Fruit fly (Drosophila melanogaster): ENCODE measurements around the gene Hmgcr.

The Hmgcr gene

dm6 chr3R:23721936-23722335, 11.2 kb upstream of the Hmgcr start (continued):
- no peak for TF ChIP-seq CG17385 (GFP tag; optimal IDR thresholded peaks at IDR 0.05)
- TF ChIP-seq eve (GFP tag; optimal IDR thresholded peaks at IDR 0.05): peak in 1 of 2 experiments; percentile 31
- TF ChIP-seq wdn (GFP tag; IDR thresholded peaks at IDR 0.05): no peak
- no peak for TF ChIP-seq CG6689 (GFP tag; IDR thresholded peaks at IDR 0.05)
- no peak for TF ChIP-seq dati (GFP tag; IDR thresholded peaks at IDR 0.05)
- peak; percentile 2 for TF ChIP-seq CG3281 (GFP tag; optimal IDR thresholded peaks at IDR 0.05)
- peak; percentile 64 for TF ChIP-seq CG15696 (tag; optimal IDR thresholded peaks at IDR 0.05)
- no peak for TF ChIP-seq CG15011 (GFP tag; optimal IDR thresholded peaks at IDR 0.05)
- peak; percentile 78 for TF ChIP-seq Abd-B (GFP tag; optimal IDR thresholded peaks at IDR 0.05)
- TF ChIP-seq CG2889 (GFP tag; IDR thresholded peaks at IDR 0.05): no peak
- TF ChIP-seq CG10462 (GFP tag; optimal IDR thresholded peaks at IDR 0.05): no peak
- no peak for TF ChIP-seq shn (GFP tag; optimal IDR thresholded peaks at IDR 0.05)
- TF ChIP-seq CG18619 (GFP tag; optimal IDR thresholded peaks at IDR 0.05): peak; percentile 2
- TF ChIP-seq sna (GFP tag; IDR thresholded peaks at IDR 0.05; ENCODE audit: partially characterized antibody): no peak
- no peak for TF ChIP-seq wor (GFP tag; IDR thresholded peaks at IDR 0.05)
- no peak for TF ChIP-seq CG4820 (GFP tag; optimal IDR thresholded peaks at IDR 0.05)
- peak; percentile 42 for TF ChIP-seq CG30403 (GFP tag; optimal IDR thresholded peaks at IDR 0.05)
- TF ChIP-seq CG12071 (GFP tag; optimal IDR thresholded peaks at IDR 0.05): no peak
- TF ChIP-seq pros (GFP tag; optimal IDR thresholded peaks at IDR 0.05): peak; percentile 80
- TF ChIP-seq CG18476 (GFP tag; optimal IDR thresholded peaks at IDR 0.05): peak; percentile 11
- TF ChIP-seq z (GFP tag; IDR thresholded peaks at IDR 0.05): no peak
- TF ChIP-seq CG10959 (GFP tag; IDR thresholded peaks at IDR 0.05): no peak
- TF ChIP-seq trem (tag; optimal IDR thresholded peaks at IDR 0.05): peak; percentile 26
- TF ChIP-seq luna (GFP tag; optimal IDR thresholded peaks at IDR 0.05): no peak
- TF ChIP-seq CG4282 (GFP tag; optimal IDR thresholded peaks at IDR 0.05): no peak
- no peak for TF ChIP-seq CG9437 (GFP tag; optimal IDR thresholded peaks at IDR 0.05)
- no peak for TF ChIP-seq CG4404 (GFP tag; IDR thresholded peaks at IDR 0.05)
- TF ChIP-seq zf30C (GFP tag; optimal IDR thresholded peaks at IDR 0.05): no peak
- TF ChIP-seq CG14965 (GFP tag; optimal IDR thresholded peaks at IDR 0.05; ENCODE audit: borderline replicate concordance): no peak
- peak; percentile 56 for TF ChIP-seq gem (tag; optimal IDR thresholded peaks at IDR 0.05)
- no peak for TF ChIP-seq CG17802 (tag; optimal IDR thresholded peaks at IDR 0.05)
- no peak for TF ChIP-seq CG11723 (GFP tag; optimal IDR thresholded peaks at IDR 0.05)
- TF ChIP-seq gfzf (GFP tag; optimal IDR thresholded peaks at IDR 0.05): no peak
- TF ChIP-seq row (GFP tag; IDR thresholded peaks at IDR 0.05): no peak
- TF ChIP-seq CG8281 (tag; optimal IDR thresholded peaks at IDR 0.05): no peak
- TF ChIP-seq mam (GFP tag; optimal IDR thresholded peaks at IDR 0.05): peak; percentile 19
- TF ChIP-seq vnd (GFP tag; IDR thresholded peaks at IDR 0.05; ENCODE audit: partially characterized antibody): no peak
- TF ChIP-seq bcd (GFP tag; optimal IDR thresholded peaks at IDR 0.05): no peak
- TF ChIP-seq schlank (tag; optimal IDR thresholded peaks at IDR 0.05): no peak
- TF ChIP-seq CG7556 (GFP tag; optimal IDR thresholded peaks at IDR 0.05): no peak
- no peak for TF ChIP-seq trh (GFP tag; optimal IDR thresholded peaks at IDR 0.05)
- TF ChIP-seq CG4424 (GFP tag; optimal IDR thresholded peaks at IDR 0.05): peak; percentile 22
- TF ChIP-seq CG13894 (tag; optimal IDR thresholded peaks at IDR 0.05): peak; percentile 83
- TF ChIP-seq dpn (GFP tag; optimal IDR thresholded peaks at IDR 0.05): peak in 1 of 2 experiments; percentile 57
- peak; percentile 35 for TF ChIP-seq CG7839 (tag; optimal IDR thresholded peaks at IDR 0.05)
- TF ChIP-seq pho (GFP tag; optimal IDR thresholded peaks at IDR 0.05): no peak
- TF ChIP-seq CG8089 (GFP tag; optimal IDR thresholded peaks at IDR 0.05): no peak
- TF ChIP-seq CG9817 (tag; optimal IDR thresholded peaks at IDR 0.05): peak; percentile 56
- TF ChIP-seq ind (GFP tag; optimal IDR thresholded peaks at IDR 0.05): peak; percentile 21
- TF ChIP-seq CG2199 (GFP tag; IDR thresholded peaks at IDR 0.05): peak; percentile 93
- no peak for TF ChIP-seq Elba2 (GFP tag; optimal IDR thresholded peaks at IDR 0.05)
